Worm (Caenorhabditis elegans) whole organism, L2 larva: ENCODE measurements around the gene fbxa-139.

Source experiments
- ama-1 ChIP-seq: fragments of 150-350 bp; optimal IDR thresholded peaks from 2 replicates; lab custom pipeline; 2018; ENCODE audit warnings: inconsistent platforms
- nhr-10 ChIP-seq: sonication (generic microtip); optimal IDR thresholded peaks from 2 replicates; lab custom pipeline; 2017; ENCODE audit warnings: missing biosample characterization, missing genetic modification characterization
- skn-1 ChIP-seq: sonication (generic microtip); optimal IDR thresholded peaks from 2 replicates; lab custom pipeline; 2017; ENCODE audit warnings: missing biosample characterization, missing genetic modification characterization
- unc-62 ChIP-seq: fragments of 150-350 bp; optimal IDR thresholded peaks from 2 replicates; lab custom pipeline; 2014; ENCODE audit warnings: missing biosample characterization, missing genetic modification reagents, missing genetic modification characterization
- ztf-11 ChIP-seq: sonication (generic microtip); optimal IDR thresholded peaks from 2 replicates; lab custom pipeline; 2017; ENCODE audit warnings: missing biosample characterization, missing genetic modification characterization

ce11 chrV:15566511-15567178 lies 27.8 kb downstream of the fbxa-139 start:
- no peak for TF ChIP-seq nhr-10 (tag; lab: Kevin White, UChicago)
- TF ChIP-seq ama-1 (lab: Kevin White, UChicago): peak; percentile 95
- TF ChIP-seq ztf-11 (tag; lab: Kevin White, UChicago): no peak
- no peak for TF ChIP-seq unc-62
- TF ChIP-seq skn-1: no peak
